Fruit fly (Drosophila melanogaster): ENCODE results near the gene OtopLa.

- TF ChIP-seq psq (GFP tag; optimal IDR thresholded peaks at IDR 0.05) (peak; percentile 20), Vsx2 (GFP tag; optimal IDR thresholded peaks at IDR 0.05; ENCODE audit: partially characterized antibody) (no peak), dsf (GFP tag; optimal IDR thresholded peaks at IDR 0.05; ENCODE audit: borderline replicate concordance) (no peak)
These were observed 26.1 kb downstream of the OtopLa start, which contains the start of the genes Mlc-c and Pop1 for dm6 chrX:5621893-5622803.

Data from whole organism, wandering third instar larva.